Worm (Caenorhabditis elegans) whole organism, L1 larva: ENCODE results near the gene sshk-1.
A peak's percentile ranks its signal among the peaks of the same experiment; 100 is the strongest.

ENCODE experiments used
- C16A3.4 ChIP-seq: fragments of 150-350 bp; optimal IDR thresholded peaks from 2 replicates; lab custom pipeline; 2014; ENCODE audit warnings: missing biosample characterization, missing genetic modification characterization
- C34B4.2 ChIP-seq: sonication (generic microtip); optimal IDR thresholded peaks from 2 replicates; lab custom pipeline; 2017; ENCODE audit warnings: mild to moderate bottlenecking, missing genetic modification characterization, missing compliant biosample characterization
- F16B12.6 ChIP-seq: fragments of 150-350 bp; optimal IDR thresholded peaks from 2 replicates; lab custom pipeline; 2014; ENCODE audit warnings: missing biosample characterization, missing genetic modification characterization
- ama-1 ChIP-seq: fragments of 150-350 bp; optimal IDR thresholded peaks from 2 replicates; lab custom pipeline; 2014
- blmp-1 ChIP-seq: fragments of 150-350 bp; optimal IDR thresholded peaks from 2 replicates; lab custom pipeline; 2014; ENCODE audit warnings: missing biosample characterization, missing genetic modification characterization
- ceh-8 ChIP-seq: fragments of 200-800 bp; sonication (Bioruptor generic); optimal IDR thresholded peaks from 2 replicates; lab custom pipeline; 2018; ENCODE audit warnings: mild to moderate bottlenecking, missing genetic modification characterization, moderate library complexity, missing compliant biosample characterization
- ceh-88 ChIP-seq: fragments of 200-800 bp; sonication (Bioruptor generic); IDR thresholded peaks from 2 replicates; pipeline ENCODE4 v1.3.6; 2022; ENCODE audit warnings: missing genetic modification characterization, missing compliant biosample characterization
- ceh-90 ChIP-seq: sonication (generic microtip); optimal IDR thresholded peaks from 2 replicates; lab custom pipeline; 2016; ENCODE audit warnings: missing genetic modification characterization, missing compliant biosample characterization
- ces-1 ChIP-seq: fragments of 150-350 bp; optimal IDR thresholded peaks from 2 replicates; lab custom pipeline; 2014; ENCODE audit warnings: missing biosample characterization, missing genetic modification reagents, missing genetic modification characterization
- dpl-1 ChIP-seq, 3 experiments: fragments of 150-350 bp in 2 of 3; sonication (generic microtip) in 1 of 3; optimal IDR thresholded peaks; 2 replicates each; lab custom pipeline; 2014 to 2017; ENCODE audit warnings: missing biosample characterization in 3 of 3, missing genetic modification characterization in 3 of 3, missing genetic modification reagents in 3 of 3
- dsc-1 ChIP-seq: sonication (generic microtip); optimal IDR thresholded peaks from 2 replicates; lab custom pipeline; 2016; ENCODE audit warnings: mild to moderate bottlenecking, missing genetic modification characterization, missing compliant biosample characterization
- efl-1 ChIP-seq, 4 experiments: fragments of 150-350 bp; optimal IDR thresholded peaks in 3 of 4; peaks in 1 of 4; 1 replicate in 1 of 4; 2 replicates in 3 of 4; lab custom pipeline; 2014; ENCODE audit warnings: missing biosample characterization in 2 of 4, missing genetic modification characterization in 2 of 4, missing genetic modification reagents in 2 of 4
- egl-27 ChIP-seq, 2 experiments: fragments of 150-350 bp in 1 of 2; sonication (generic microtip); optimal IDR thresholded peaks; 3 replicates each; lab custom pipeline; 2017 to 2018; ENCODE audit warnings: missing biosample characterization in 2 of 2, missing genetic modification characterization in 2 of 2, missing genetic modification reagents in 2 of 2
- elt-2 ChIP-seq: sonication (generic microtip); optimal IDR thresholded peaks from 2 replicates; lab custom pipeline; 2016; ENCODE audit warnings: missing genetic modification characterization, mild to moderate bottlenecking, inconsistent platforms, missing compliant biosample characterization, missing genetic modification reagents
- elt-3 ChIP-seq, 6 experiments: fragments of 150-350 bp in 1 of 6; sonication (generic microtip); optimal IDR thresholded peaks; 2 replicates each; lab custom pipeline; 2017 to 2018; ENCODE audit warnings: missing biosample characterization in 6 of 6, missing genetic modification characterization in 6 of 6, inconsistent platforms in 1 of 6
- fos-1 ChIP-seq: fragments of 150-350 bp; optimal IDR thresholded peaks from 2 replicates; lab custom pipeline; 2014; ENCODE audit warnings: missing biosample characterization, missing genetic modification characterization
- grh-1 ChIP-seq: fragments of 200-800 bp; sonication (Bioruptor generic); IDR thresholded peaks from 2 replicates; pipeline ENCODE4 v1.3.6; 2022; ENCODE audit warnings: missing genetic modification reagents, missing genetic modification characterization, missing compliant biosample characterization
- hlh-17 ChIP-seq: fragments of 200-800 bp; sonication (Bioruptor generic); optimal IDR thresholded peaks from 2 replicates; lab custom pipeline; 2018; ENCODE audit warnings: missing genetic modification characterization, mild to moderate bottlenecking, missing compliant biosample characterization, moderate library complexity, borderline replicate concordance
- hlh-4 ChIP-seq: sonication (generic microtip); optimal IDR thresholded peaks from 2 replicates; lab custom pipeline; 2016; ENCODE audit warnings: mild to moderate bottlenecking, missing genetic modification characterization, missing compliant biosample characterization
- hpl-2 ChIP-seq: fragments of 150-350 bp; optimal IDR thresholded peaks from 2 replicates; lab custom pipeline; 2014; ENCODE audit warnings: missing biosample characterization, missing genetic modification reagents, missing genetic modification characterization
- isw-1 ChIP-seq: fragments of 200-800 bp; sonication (Bioruptor generic); IDR thresholded peaks from 2 replicates; pipeline ENCODE4 v1.3.6; 2022; ENCODE audit warnings: missing genetic modification characterization, missing compliant biosample characterization
- lin-15B ChIP-seq: fragments of 150-350 bp; sonication (generic microtip); optimal IDR thresholded peaks from 3 replicates; lab custom pipeline; 2014; ENCODE audit warnings: missing biosample characterization, missing genetic modification characterization
- lin-35 ChIP-seq, 2 experiments: fragments of 150-350 bp; optimal IDR thresholded peaks; 2 replicates each; lab custom pipeline; 2014; ENCODE audit warnings: missing biosample characterization in 2 of 2, missing genetic modification characterization in 2 of 2, missing genetic modification reagents in 2 of 2
- lin-39 ChIP-seq: fragments of 150-350 bp; optimal IDR thresholded peaks from 2 replicates; lab custom pipeline; 2014; ENCODE audit warnings: missing biosample characterization, missing genetic modification reagents, missing genetic modification characterization
- lir-3 ChIP-seq: sonication (generic microtip); optimal IDR thresholded peaks from 2 replicates; lab custom pipeline; 2016; ENCODE audit warnings: mild to moderate bottlenecking, missing genetic modification characterization, moderate library complexity, missing compliant biosample characterization; ENCODE audit not compliant: poor library complexity
- lsy-2 ChIP-seq, 2 experiments: fragments of 150-350 bp; optimal IDR thresholded peaks; 2 replicates each; lab custom pipeline; 2014; ENCODE audit warnings: missing biosample characterization in 2 of 2, missing genetic modification characterization in 2 of 2
- mab-9 ChIP-seq: fragments of 200-800 bp; sonication (Bioruptor generic); IDR thresholded peaks from 2 replicates; pipeline ENCODE4 v1.3.6; 2022; ENCODE audit warnings: missing genetic modification reagents, missing genetic modification characterization, missing compliant biosample characterization
- mep-1 ChIP-seq: fragments of 150-350 bp; optimal IDR thresholded peaks from 2 replicates; lab custom pipeline; 2014; ENCODE audit warnings: missing biosample characterization, missing genetic modification characterization
- nhr-11 ChIP-seq: fragments of 150-350 bp; optimal IDR thresholded peaks from 2 replicates; lab custom pipeline; 2014; ENCODE audit warnings: missing biosample characterization, missing genetic modification characterization
- nhr-20 ChIP-seq: sonication (generic microtip); optimal IDR thresholded peaks from 2 replicates; lab custom pipeline; 2016; ENCODE audit warnings: mild to moderate bottlenecking, missing genetic modification characterization, missing compliant biosample characterization
- nhr-28 ChIP-seq: fragments of 150-350 bp; optimal IDR thresholded peaks from 2 replicates; lab custom pipeline; 2014; ENCODE audit warnings: missing biosample characterization, missing genetic modification characterization
- nhr-47 ChIP-seq: sonication (generic microtip); optimal IDR thresholded peaks from 2 replicates; lab custom pipeline; 2016; ENCODE audit warnings: mild to moderate bottlenecking, missing genetic modification characterization, moderate library complexity, missing compliant biosample characterization
- nhr-77 ChIP-seq: fragments of 150-350 bp; optimal IDR thresholded peaks from 2 replicates; lab custom pipeline; 2014; ENCODE audit warnings: missing biosample characterization, missing genetic modification characterization
- nhr-84 ChIP-seq: sonication (generic microtip); optimal IDR thresholded peaks from 2 replicates; lab custom pipeline; 2017; ENCODE audit warnings: missing biosample characterization, missing genetic modification characterization
- nhr-85 ChIP-seq: sonication (generic microtip); peaks from one replicate; lab custom pipeline; 2016; ENCODE audit warnings: missing genetic modification characterization, inconsistent platforms, missing compliant biosample characterization
- nhr-90 ChIP-seq: sonication (generic microtip); optimal IDR thresholded peaks from 2 replicates; lab custom pipeline; 2016; ENCODE audit warnings: mild to moderate bottlenecking, missing genetic modification characterization, missing compliant biosample characterization; ENCODE audit not compliant: poor library complexity
- pqm-1 ChIP-seq: sonication (generic microtip); optimal IDR thresholded peaks from 3 replicates; lab custom pipeline; 2017; ENCODE audit warnings: missing biosample characterization, missing genetic modification characterization
- rnt-1 ChIP-seq: sonication (generic microtip); optimal IDR thresholded peaks from 2 replicates; lab custom pipeline; 2016; ENCODE audit warnings: mild to moderate bottlenecking, missing genetic modification characterization, moderate library complexity, missing compliant biosample characterization
- skn-1 ChIP-seq: fragments of 150-350 bp; optimal IDR thresholded peaks from 2 replicates; lab custom pipeline; 2014; ENCODE audit warnings: missing biosample characterization, missing genetic modification characterization
- snpc-4 ChIP-seq: fragments of 150-350 bp; optimal IDR thresholded peaks from 2 replicates; lab custom pipeline; 2014; ENCODE audit warnings: missing biosample characterization, missing genetic modification characterization
- sox-4 ChIP-seq: sonication (generic microtip); optimal IDR thresholded peaks from 2 replicates; lab custom pipeline; 2016; ENCODE audit warnings: missing genetic modification characterization, missing compliant biosample characterization
- sptf-1 ChIP-seq: fragments of 150-350 bp; optimal IDR thresholded peaks from 2 replicates; lab custom pipeline; 2014; ENCODE audit warnings: missing biosample characterization, missing genetic modification characterization
- sup-37 ChIP-seq: fragments of 200-800 bp; sonication (Bioruptor generic); optimal IDR thresholded peaks from 2 replicates; lab custom pipeline; 2018; ENCODE audit warnings: mild to moderate bottlenecking, missing genetic modification characterization, missing compliant biosample characterization
- swsn-7 ChIP-seq: sonication (generic microtip); optimal IDR thresholded peaks from 2 replicates; lab custom pipeline; 2016; ENCODE audit warnings: missing genetic modification characterization, missing compliant biosample characterization
- tbx-2 ChIP-seq: sonication (generic microtip); optimal IDR thresholded peaks from 2 replicates; lab custom pipeline; 2016; ENCODE audit warnings: missing genetic modification characterization, missing compliant biosample characterization
- tlp-1 ChIP-seq: fragments of 150-350 bp; optimal IDR thresholded peaks from 2 replicates; lab custom pipeline; 2014; ENCODE audit warnings: missing biosample characterization, missing genetic modification characterization
- unc-130 ChIP-seq: fragments of 150-350 bp; optimal IDR thresholded peaks from 2 replicates; lab custom pipeline; 2017; ENCODE audit warnings: missing biosample characterization, missing genetic modification characterization, inconsistent platforms
- unc-30 ChIP-seq: sonication (generic microtip); optimal IDR thresholded peaks from 2 replicates; lab custom pipeline; 2017; ENCODE audit warnings: missing biosample characterization, missing genetic modification characterization
- unc-86 ChIP-seq: sonication (generic microtip); optimal IDR thresholded peaks from 2 replicates; lab custom pipeline; 2016; ENCODE audit warnings: missing genetic modification characterization, missing compliant biosample characterization
- unc-98 ChIP-seq: fragments of 200-800 bp; sonication (Bioruptor generic); IDR thresholded peaks from 2 replicates; pipeline ENCODE4 v1.3.6; 2022; ENCODE audit warnings: missing genetic modification characterization, missing compliant biosample characterization
- vab-15 ChIP-seq: sonication (generic microtip); optimal IDR thresholded peaks from 2 replicates; lab custom pipeline; 2017; ENCODE audit warnings: missing genotype, mild to moderate bottlenecking, missing genetic modification characterization, missing compliant biosample characterization
- ztf-11 ChIP-seq, 2 experiments: sonication (generic microtip); optimal IDR thresholded peaks; 2 replicates each; lab custom pipeline; 2016 to 2017; ENCODE audit warnings: missing genetic modification characterization in 2 of 2, missing biosample characterization in 1 of 2, missing compliant biosample characterization in 1 of 2
- ztf-4 ChIP-seq: fragments of 150-350 bp; optimal IDR thresholded peaks from 2 replicates; lab custom pipeline; 2014; ENCODE audit warnings: missing biosample characterization, missing genetic modification characterization

The sshk-1 gene

DNA sequence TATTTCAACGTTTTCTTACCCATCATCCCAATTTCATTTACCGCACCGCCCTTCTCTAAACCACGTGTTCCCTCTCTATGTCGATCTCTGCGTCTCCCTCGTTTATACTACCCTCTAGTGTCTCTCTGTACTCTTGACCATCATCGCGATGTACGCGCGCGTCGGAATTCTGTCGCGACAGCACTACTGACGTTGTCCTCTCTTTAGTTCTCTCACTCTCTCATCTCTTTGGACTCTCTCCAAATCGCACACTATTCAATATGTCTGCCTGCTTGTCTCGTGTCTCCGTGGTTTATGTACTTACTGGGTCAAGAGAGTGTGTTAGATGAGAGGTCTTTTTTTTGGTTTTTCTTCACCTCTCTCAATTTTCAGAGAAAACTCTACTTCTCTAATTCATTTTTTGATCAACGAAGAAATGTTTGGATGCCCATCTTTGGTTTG lies 37.7 kb upstream of the sshk-1 start:
- TF ChIP-seq nhr-84 (no peak), nhr-47 (peak; percentile 99), mep-1 (tag; lab: Kevin White, UChicago) (peak; percentile 98), isw-1 (GFP tag; lab: Robert Waterston, UW) (peak; percentile 93), unc-98 (GFP tag; lab: Robert Waterston, UW) (peak; percentile 64; the same call in 1 of the 2 replicates), hpl-2 (GFP tag; lab: Kevin White, UChicago) (peak; percentile 92), snpc-4 (tag; lab: Kevin White, UChicago) (peak; percentile 73), ceh-90 (tag; lab: Kevin White, UChicago) (no peak), pqm-1 (tag; lab: Kevin White, UChicago) (peak; percentile 90), ama-1 (lab: Kevin White, UChicago) (peak; percentile 75), rnt-1 (tag; lab: Kevin White, UChicago) (peak; percentile 94), vab-15 (tag; lab: Kevin White, UChicago) (peak; percentile 84), hlh-4 (tag; lab: Kevin White, UChicago) (no peak), lsy-2 (tag; optimal IDR thresholded peaks at IDR 0.05; lab: Kevin White, UChicago) (peak; percentile 94 to 95), nhr-20 (tag; lab: Kevin White, UChicago) (peak; percentile 100), nhr-90 (tag; lab: Kevin White, UChicago) (peak; percentile 97), F16B12.6 (tag; lab: Kevin White, UChicago) (no peak), C16A3.4 (tag; lab: Kevin White, UChicago) (peak; percentile 97), lir-3 (tag; lab: Kevin White, UChicago) (peak; percentile 90), skn-1 (peak; percentile 94), egl-27 (tag; optimal IDR thresholded peaks at IDR 0.05; lab: Kevin White, UChicago) (peak; percentile 41 to 98), dsc-1 (tag; lab: Kevin White, UChicago) (peak; percentile 99), unc-86 (tag; lab: Kevin White, UChicago) (peak; percentile 99), lin-15B (peak; percentile 40), elt-2 (tag; lab: Kevin White, UChicago) (peak; percentile 85), dpl-1 (GFP tag; optimal IDR thresholded peaks at IDR 0.05; lab: Kevin White, UChicago) (peak; percentile 70 to 75 (median 71)), C34B4.2 (tag; lab: Kevin White, UChicago) (peak; percentile 58), blmp-1 (peak; percentile 69), sox-4 (tag; lab: Kevin White, UChicago) (peak; percentile 94), nhr-85 (tag; lab: Kevin White, UChicago) (peak; percentile 99), lin-39 (tag; lab: Kevin White, UChicago) (peak; percentile 91), unc-30 (tag; lab: Kevin White, UChicago) (peak; percentile 58), lin-35 (GFP tag; optimal IDR thresholded peaks at IDR 0.05; lab: Kevin White, UChicago) (peak; percentile 87 to 92), elt-3 (tag; optimal IDR thresholded peaks at IDR 0.05; lab: Kevin White, UChicago) (peak in 4 of 6 experiments; percentile 48 to 92 (median 86)), mab-9 (peak; percentile 95), nhr-11 (tag; lab: Kevin White, UChicago) (peak; percentile 93), nhr-77 (tag; lab: Kevin White, UChicago) (peak; percentile 97), tbx-2 (tag; lab: Kevin White, UChicago) (peak; percentile 99), swsn-7 (tag; lab: Kevin White, UChicago) (peak; percentile 100), efl-1 (optimal IDR thresholded peaks at IDR 0.05; lab: Kevin White, UChicago) (peak; percentile 88 to 96), efl-1 (GFP tag; optimal IDR thresholded peaks at IDR 0.05 in 1 of 2; lab: Kevin White, UChicago) (peak; percentile 61 to 96), sup-37 (GFP tag; lab: Kevin White, UChicago) (peak; percentile 95), ztf-11 (tag; optimal IDR thresholded peaks at IDR 0.05; lab: Kevin White, UChicago) (peak in 1 of 2 experiments; percentile 95), ceh-8 (GFP tag; lab: Kevin White, UChicago) (peak; percentile 96), ztf-4 (tag; lab: Kevin White, UChicago) (peak; percentile 97), ceh-88 (GFP tag; lab: Robert Waterston, UW) (peak; percentile 95), nhr-28 (no peak), fos-1 (peak; percentile 95), grh-1 (GFP tag; lab: Robert Waterston, UW) (peak; percentile 93), tlp-1 (tag; lab: Kevin White, UChicago) (no peak), unc-130 (tag; lab: Kevin White, UChicago) (peak; percentile 98), sptf-1 (tag; lab: Kevin White, UChicago) (no peak), hlh-17 (GFP tag; lab: Kevin White, UChicago) (no peak), ces-1 (peak; percentile 66)
